Worm (Caenorhabditis elegans) whole organism, L1 larva: ENCODE results near the gene W03F9.9.
A peak's percentile ranks its signal among the peaks of the same experiment; 100 is the strongest.

ENCODE experiments used
- C34B4.2 ChIP-seq: sonication (generic microtip); optimal IDR thresholded peaks from 2 replicates; lab custom pipeline; 2017; ENCODE audit warnings: mild to moderate bottlenecking, missing genetic modification characterization, missing compliant biosample characterization
- F16B12.6 ChIP-seq: fragments of 150-350 bp; optimal IDR thresholded peaks from 2 replicates; lab custom pipeline; 2014; ENCODE audit warnings: missing biosample characterization, missing genetic modification characterization
- aha-1 ChIP-seq: fragments of 150-350 bp; optimal IDR thresholded peaks from 2 replicates; lab custom pipeline; 2014; ENCODE audit warnings: missing biosample characterization, missing genetic modification characterization
- alr-1 ChIP-seq: fragments of 200-800 bp; sonication (Bioruptor generic); optimal IDR thresholded peaks from 2 replicates; lab custom pipeline; 2018; ENCODE audit warnings: borderline replicate concordance, mild to moderate bottlenecking, missing genetic modification characterization, missing compliant biosample characterization
- ama-1 ChIP-seq: fragments of 150-350 bp; optimal IDR thresholded peaks from 2 replicates; lab custom pipeline; 2014
- ceh-63 ChIP-seq: fragments of 200-800 bp; sonication (Bioruptor generic); optimal IDR thresholded peaks from 2 replicates; lab custom pipeline; 2018; ENCODE audit warnings: mild to moderate bottlenecking, missing genetic modification characterization, missing compliant biosample characterization
- ceh-8 ChIP-seq: fragments of 200-800 bp; sonication (Bioruptor generic); optimal IDR thresholded peaks from 2 replicates; lab custom pipeline; 2018; ENCODE audit warnings: mild to moderate bottlenecking, missing genetic modification characterization, moderate library complexity, missing compliant biosample characterization
- ceh-82 ChIP-seq, 3 experiments: fragments of 150-350 bp in 1 of 3; sonication (generic microtip) in 2 of 3; optimal IDR thresholded peaks; 2 replicates each; lab custom pipeline; 2014 to 2017; ENCODE audit warnings: missing biosample characterization in 3 of 3, missing genetic modification characterization in 3 of 3
- dpl-1 ChIP-seq, 3 experiments: fragments of 150-350 bp in 2 of 3; sonication (generic microtip) in 1 of 3; optimal IDR thresholded peaks; 2 replicates each; lab custom pipeline; 2014 to 2017; ENCODE audit warnings: missing biosample characterization in 3 of 3, missing genetic modification characterization in 3 of 3, missing genetic modification reagents in 3 of 3
- efl-1 ChIP-seq, 4 experiments: fragments of 150-350 bp; optimal IDR thresholded peaks in 3 of 4; peaks in 1 of 4; 1 replicate in 1 of 4; 2 replicates in 3 of 4; lab custom pipeline; 2014; ENCODE audit warnings: missing biosample characterization in 2 of 4, missing genetic modification characterization in 2 of 4, missing genetic modification reagents in 2 of 4
- efl-3 ChIP-seq: fragments of 200-800 bp; sonication (Bioruptor generic); optimal IDR thresholded peaks from 2 replicates; lab custom pipeline; 2018; ENCODE audit warnings: mild to moderate bottlenecking, missing genetic modification characterization, missing compliant biosample characterization
- elt-3 ChIP-seq, 6 experiments: fragments of 150-350 bp in 1 of 6; sonication (generic microtip); optimal IDR thresholded peaks; 2 replicates each; lab custom pipeline; 2017 to 2018; ENCODE audit warnings: missing biosample characterization in 6 of 6, missing genetic modification characterization in 6 of 6, inconsistent platforms in 1 of 6
- fkh-8 ChIP-seq: sonication (generic microtip); optimal IDR thresholded peaks from 2 replicates; lab custom pipeline; 2016; ENCODE audit warnings: mild to moderate bottlenecking, missing genetic modification characterization, missing compliant biosample characterization
- grh-1 ChIP-seq: fragments of 200-800 bp; sonication (Bioruptor generic); IDR thresholded peaks from 2 replicates; pipeline ENCODE4 v1.3.6; 2022; ENCODE audit warnings: missing genetic modification reagents, missing genetic modification characterization, missing compliant biosample characterization
- hpl-2 ChIP-seq: fragments of 150-350 bp; optimal IDR thresholded peaks from 2 replicates; lab custom pipeline; 2014; ENCODE audit warnings: missing biosample characterization, missing genetic modification reagents, missing genetic modification characterization
- jun-1 ChIP-seq: fragments of 150-350 bp; optimal IDR thresholded peaks from 2 replicates; lab custom pipeline; 2014; ENCODE audit warnings: missing biosample characterization, missing genetic modification reagents, missing genetic modification characterization
- lin-13 ChIP-seq: fragments of 150-350 bp; optimal IDR thresholded peaks from 2 replicates; lab custom pipeline; 2014; ENCODE audit warnings: missing biosample characterization, missing genetic modification reagents, missing genetic modification characterization
- lin-15B ChIP-seq: fragments of 150-350 bp; sonication (generic microtip); optimal IDR thresholded peaks from 3 replicates; lab custom pipeline; 2014; ENCODE audit warnings: missing biosample characterization, missing genetic modification characterization
- lin-35 ChIP-seq, 2 experiments: fragments of 150-350 bp; optimal IDR thresholded peaks; 2 replicates each; lab custom pipeline; 2014; ENCODE audit warnings: missing biosample characterization in 2 of 2, missing genetic modification characterization in 2 of 2, missing genetic modification reagents in 2 of 2
- lin-39 ChIP-seq: fragments of 150-350 bp; optimal IDR thresholded peaks from 2 replicates; lab custom pipeline; 2014; ENCODE audit warnings: missing biosample characterization, missing genetic modification reagents, missing genetic modification characterization
- lir-3 ChIP-seq: sonication (generic microtip); optimal IDR thresholded peaks from 2 replicates; lab custom pipeline; 2016; ENCODE audit warnings: mild to moderate bottlenecking, missing genetic modification characterization, moderate library complexity, missing compliant biosample characterization; ENCODE audit not compliant: poor library complexity
- lsy-2 ChIP-seq, 2 experiments: fragments of 150-350 bp; optimal IDR thresholded peaks; 2 replicates each; lab custom pipeline; 2014; ENCODE audit warnings: missing biosample characterization in 2 of 2, missing genetic modification characterization in 2 of 2
- mab-9 ChIP-seq: fragments of 200-800 bp; sonication (Bioruptor generic); IDR thresholded peaks from 2 replicates; pipeline ENCODE4 v1.3.6; 2022; ENCODE audit warnings: missing genetic modification reagents, missing genetic modification characterization, missing compliant biosample characterization
- mdl-1 ChIP-seq, 2 experiments: fragments of 150-350 bp; optimal IDR thresholded peaks; 2 replicates each; lab custom pipeline; 2014 to 2017; ENCODE audit warnings: missing biosample characterization in 2 of 2, missing genetic modification characterization in 2 of 2, inconsistent platforms in 1 of 2
- mef-2 ChIP-seq: fragments of 150-350 bp; optimal IDR thresholded peaks from 2 replicates; lab custom pipeline; 2014; ENCODE audit warnings: missing biosample characterization, missing genetic modification characterization
- nhr-20 ChIP-seq: sonication (generic microtip); optimal IDR thresholded peaks from 2 replicates; lab custom pipeline; 2016; ENCODE audit warnings: mild to moderate bottlenecking, missing genetic modification characterization, missing compliant biosample characterization
- nhr-28 ChIP-seq: fragments of 150-350 bp; optimal IDR thresholded peaks from 2 replicates; lab custom pipeline; 2014; ENCODE audit warnings: missing biosample characterization, missing genetic modification characterization
- nhr-47 ChIP-seq: sonication (generic microtip); optimal IDR thresholded peaks from 2 replicates; lab custom pipeline; 2016; ENCODE audit warnings: mild to moderate bottlenecking, missing genetic modification characterization, moderate library complexity, missing compliant biosample characterization
- nhr-71 ChIP-seq: sonication (generic microtip); optimal IDR thresholded peaks from 2 replicates; lab custom pipeline; 2016; ENCODE audit warnings: mild to moderate bottlenecking, missing genetic modification characterization, moderate library complexity, missing compliant biosample characterization
- nhr-76 ChIP-seq: sonication (generic microtip); optimal IDR thresholded peaks from 2 replicates; lab custom pipeline; 2017; ENCODE audit warnings: missing biosample characterization, missing genetic modification characterization
- nhr-77 ChIP-seq: fragments of 150-350 bp; optimal IDR thresholded peaks from 2 replicates; lab custom pipeline; 2014; ENCODE audit warnings: missing biosample characterization, missing genetic modification characterization
- nhr-84 ChIP-seq: sonication (generic microtip); optimal IDR thresholded peaks from 2 replicates; lab custom pipeline; 2017; ENCODE audit warnings: missing biosample characterization, missing genetic modification characterization
- nhr-85 ChIP-seq: sonication (generic microtip); peaks from one replicate; lab custom pipeline; 2016; ENCODE audit warnings: missing genetic modification characterization, inconsistent platforms, missing compliant biosample characterization
- pag-3 ChIP-seq: sonication (generic microtip); optimal IDR thresholded peaks from 2 replicates; lab custom pipeline; 2017; ENCODE audit warnings: missing genetic modification characterization, mild to moderate bottlenecking, missing compliant biosample characterization, antibody characterized with exemption, borderline replicate concordance; ENCODE audit not compliant: insufficient read depth
- skn-1 ChIP-seq: fragments of 150-350 bp; optimal IDR thresholded peaks from 2 replicates; lab custom pipeline; 2014; ENCODE audit warnings: missing biosample characterization, missing genetic modification characterization
- sptf-1 ChIP-seq: fragments of 150-350 bp; optimal IDR thresholded peaks from 2 replicates; lab custom pipeline; 2014; ENCODE audit warnings: missing biosample characterization, missing genetic modification characterization
- sup-37 ChIP-seq: fragments of 200-800 bp; sonication (Bioruptor generic); optimal IDR thresholded peaks from 2 replicates; lab custom pipeline; 2018; ENCODE audit warnings: mild to moderate bottlenecking, missing genetic modification characterization, missing compliant biosample characterization
- swsn-7 ChIP-seq: sonication (generic microtip); optimal IDR thresholded peaks from 2 replicates; lab custom pipeline; 2016; ENCODE audit warnings: missing genetic modification characterization, missing compliant biosample characterization
- tlp-1 ChIP-seq: fragments of 150-350 bp; optimal IDR thresholded peaks from 2 replicates; lab custom pipeline; 2014; ENCODE audit warnings: missing biosample characterization, missing genetic modification characterization
- unc-62 ChIP-seq: fragments of 150-350 bp; optimal IDR thresholded peaks from 2 replicates; lab custom pipeline; 2014; ENCODE audit warnings: missing biosample characterization, missing genetic modification reagents, missing genetic modification characterization
- unc-86 ChIP-seq: sonication (generic microtip); optimal IDR thresholded peaks from 2 replicates; lab custom pipeline; 2016; ENCODE audit warnings: missing genetic modification characterization, missing compliant biosample characterization
- vab-15 ChIP-seq: sonication (generic microtip); optimal IDR thresholded peaks from 2 replicates; lab custom pipeline; 2017; ENCODE audit warnings: missing genotype, mild to moderate bottlenecking, missing genetic modification characterization, missing compliant biosample characterization
- xbp-1 ChIP-seq: sonication (generic microtip); optimal IDR thresholded peaks from 2 replicates; lab custom pipeline; 2016; ENCODE audit warnings: missing genetic modification characterization, missing compliant biosample characterization
- zag-1 ChIP-seq: fragments of 150-350 bp; optimal IDR thresholded peaks from 2 replicates; lab custom pipeline; 2014; ENCODE audit warnings: missing biosample characterization, missing genetic modification characterization
- zip-4 ChIP-seq: fragments of 200-800 bp; sonication (Bioruptor generic); optimal IDR thresholded peaks from 2 replicates; lab custom pipeline; 2018; ENCODE audit warnings: mild to moderate bottlenecking, missing genetic modification characterization, moderate library complexity, missing compliant biosample characterization
- ztf-4 ChIP-seq: fragments of 150-350 bp; optimal IDR thresholded peaks from 2 replicates; lab custom pipeline; 2014; ENCODE audit warnings: missing biosample characterization, missing genetic modification characterization

The W03F9.9 gene

DNA sequence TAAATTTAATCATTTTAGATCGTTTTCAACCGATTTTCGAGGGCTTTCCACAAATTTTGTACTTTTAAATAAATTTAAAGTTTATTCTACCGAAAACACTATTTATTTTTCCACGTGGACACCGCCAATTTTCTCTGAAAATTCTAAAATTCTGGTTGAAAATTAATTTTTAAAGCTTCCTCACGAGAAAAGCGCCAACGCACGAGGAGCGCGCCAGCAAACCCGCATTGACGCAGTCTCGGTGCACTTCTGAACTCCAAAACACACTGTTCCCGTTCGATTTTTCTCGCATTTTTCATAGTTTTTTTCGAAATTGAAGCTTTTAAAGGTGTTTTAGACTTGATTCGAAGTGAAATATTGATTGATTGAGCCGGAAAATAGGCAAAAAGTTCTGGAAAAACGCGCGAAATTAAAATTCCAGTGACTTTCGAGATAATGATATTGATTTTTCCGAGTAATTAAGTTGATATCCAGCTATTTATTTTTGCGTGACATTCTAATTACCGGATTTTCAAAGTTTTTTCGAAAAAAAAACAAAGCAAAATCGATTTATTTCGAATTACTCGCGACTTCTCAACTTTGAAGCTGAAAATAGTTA is 38.3 kb downstream of the W03F9.9 start, which contains the start of gene cul-3 (continued):
- TF ChIP-seq unc-62 (GFP tag; lab: Kevin White, UChicago): no peak
- no peak for TF ChIP-seq vab-15 (tag; lab: Kevin White, UChicago)
- peak; percentile 65 to 77 for TF ChIP-seq efl-1 (optimal IDR thresholded peaks at IDR 0.05; lab: Kevin White, UChicago)
- peak; percentile 77 to 98 for TF ChIP-seq efl-1 (GFP tag; optimal IDR thresholded peaks at IDR 0.05 in 1 of 2; lab: Kevin White, UChicago)
- TF ChIP-seq elt-3 (tag; optimal IDR thresholded peaks at IDR 0.05; lab: Kevin White, UChicago): peak in 1 of 6 experiments; percentile 44
- TF ChIP-seq ceh-82 (tag; optimal IDR thresholded peaks at IDR 0.05; lab: Kevin White, UChicago): peak; percentile 58 to 77 (median 67)
- TF ChIP-seq tlp-1: no peak
- TF ChIP-seq alr-1 (tag; lab: Kevin White, UChicago): no peak
- no peak for TF ChIP-seq pag-3 (tag; lab: Kevin White, UChicago)
- peak; percentile 54 for TF ChIP-seq lin-15B (tag; lab: Kevin White, UChicago)
- TF ChIP-seq jun-1 (tag; lab: Kevin White, UChicago): peak; percentile 31
- peak; percentile 55 for TF ChIP-seq nhr-20 (tag; lab: Kevin White, UChicago)
- no peak for TF ChIP-seq ceh-8 (GFP tag; lab: Kevin White, UChicago)
- TF ChIP-seq ama-1 (lab: Kevin White, UChicago): no peak
- no peak for TF ChIP-seq efl-3 (GFP tag; lab: Kevin White, UChicago)
- TF ChIP-seq skn-1 (tag; lab: Kevin White, UChicago): peak; percentile 64
- peak; percentile 46 for TF ChIP-seq lin-13 (GFP tag; lab: Kevin White, UChicago)
- TF ChIP-seq nhr-85 (tag; lab: Kevin White, UChicago): peak; percentile 77
- no peak for TF ChIP-seq nhr-28 (tag; lab: Kevin White, UChicago)
- peak; percentile 10; the same call in 1 of the 2 replicates for TF ChIP-seq mab-9
- TF ChIP-seq lsy-2 (tag; optimal IDR thresholded peaks at IDR 0.05; lab: Kevin White, UChicago): peak; percentile 72 to 77
- peak; percentile 85 for TF ChIP-seq nhr-71 (tag; lab: Kevin White, UChicago)
- TF ChIP-seq aha-1 (tag; lab: Kevin White, UChicago): no peak
- TF ChIP-seq grh-1 (GFP tag; lab: Robert Waterston, UW): peak; percentile 46; the same call in 1 of the 2 replicates
- no peak for TF ChIP-seq nhr-84 (tag; lab: Kevin White, UChicago)
- TF ChIP-seq mef-2 (tag; lab: Kevin White, UChicago): no peak
- TF ChIP-seq lin-39 (tag; lab: Kevin White, UChicago): peak; percentile 75
- TF ChIP-seq zip-4 (GFP tag; lab: Kevin White, UChicago): no peak
- no peak for TF ChIP-seq lir-3
- TF ChIP-seq nhr-76 (tag; lab: Kevin White, UChicago): no peak
- TF ChIP-seq nhr-77 (tag; lab: Kevin White, UChicago): peak; percentile 32
- TF ChIP-seq dpl-1 (GFP tag; optimal IDR thresholded peaks at IDR 0.05; lab: Kevin White, UChicago): peak; percentile 59 to 79 (median 78)
- TF ChIP-seq nhr-47 (tag; lab: Kevin White, UChicago): peak; percentile 87
- TF ChIP-seq fkh-8 (tag; lab: Kevin White, UChicago): peak; percentile 47
- no peak for TF ChIP-seq sup-37 (GFP tag; lab: Kevin White, UChicago)
- no peak for TF ChIP-seq zag-1 (tag; lab: Kevin White, UChicago)
- peak; percentile 53 for TF ChIP-seq F16B12.6 (tag; lab: Kevin White, UChicago)
- no peak for TF ChIP-seq hpl-2 (GFP tag; lab: Kevin White, UChicago)
- peak; percentile 66 for TF ChIP-seq unc-86 (tag; lab: Kevin White, UChicago)
- TF ChIP-seq sptf-1 (tag; lab: Kevin White, UChicago): no peak
- TF ChIP-seq swsn-7 (tag; lab: Kevin White, UChicago): peak; percentile 74
- TF ChIP-seq C34B4.2 (tag; lab: Kevin White, UChicago): no peak
- peak in 1 of 2 experiments; percentile 45 for TF ChIP-seq mdl-1 (tag; optimal IDR thresholded peaks at IDR 0.05; lab: Kevin White, UChicago)
- no peak for TF ChIP-seq ztf-4 (tag; lab: Kevin White, UChicago)
- peak; percentile 75 to 82 for TF ChIP-seq lin-35 (GFP tag; optimal IDR thresholded peaks at IDR 0.05; lab: Kevin White, UChicago)
- peak; percentile 63 for TF ChIP-seq xbp-1 (tag; lab: Kevin White, UChicago)
- TF ChIP-seq ceh-63 (GFP tag; lab: Kevin White, UChicago): no peak
- TF ChIP-seq, all 84 proteins: peak for 44
